Worm (Caenorhabditis elegans): ENCODE data around the gene tbx-33.

Gene tbx-33

DNA sequence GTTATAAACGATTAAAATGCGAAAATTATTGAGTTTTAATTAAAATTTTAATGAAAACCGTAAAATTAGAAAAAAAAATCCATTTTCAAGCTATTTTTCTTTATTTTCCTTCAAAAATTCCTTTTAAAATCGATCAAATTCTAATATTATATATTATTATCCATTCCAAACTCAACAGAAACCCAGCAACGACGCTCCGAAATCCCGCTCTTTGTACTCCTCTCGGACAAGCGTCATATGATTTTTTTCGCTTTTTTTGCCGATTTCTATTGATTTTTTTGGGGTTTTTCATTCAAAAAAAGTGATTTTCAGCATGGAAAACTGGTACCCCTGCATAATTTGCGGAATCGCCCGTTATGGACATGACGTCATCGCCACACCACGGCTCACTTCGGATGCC lies 20.2 kb downstream of the tbx-33 start, which contains the start of gene ceh-91:
Gene ceh-91 (plus strand): TSS at position 301 of the 400 bp plus-strand sequence.
- TF ChIP-seq madf-3 (GFP tag; IDR thresholded peaks at IDR 0.05) (no peak), nfya-1 (tag; optimal IDR thresholded peaks at IDR 0.05; ENCODE audit: borderline replicate concordance, insufficient read depth) (no peak), xnd-1 (tag; optimal IDR thresholded peaks at IDR 0.05) (no peak), T26A5.8 (tag; optimal IDR thresholded peaks at IDR 0.05) (no peak), ceh-91 (GFP tag; IDR thresholded peaks at IDR 0.05) (no peak), zim-3 (tag; optimal IDR thresholded peaks at IDR 0.05) (no peak), bed-1 (GFP tag; IDR thresholded peaks at IDR 0.05) (no peak), ztf-26 (tag; optimal IDR thresholded peaks at IDR 0.05) (no peak), B0261.1 (tag; optimal IDR thresholded peaks at IDR 0.05) (no peak), egl-18 (GFP tag; IDR thresholded peaks at IDR 0.05) (no peak), tlf-1 (GFP tag; optimal IDR thresholded peaks at IDR 0.05) (no peak), sea-2 (GFP tag; IDR thresholded peaks at IDR 0.05) (no peak), mxl-1 (tag; optimal IDR thresholded peaks at IDR 0.05) (no peak), nfya-2 (GFP tag; IDR thresholded peaks at IDR 0.05) (no peak), nhr-90 (tag; optimal IDR thresholded peaks at IDR 0.05) (no peak)

DNA sequence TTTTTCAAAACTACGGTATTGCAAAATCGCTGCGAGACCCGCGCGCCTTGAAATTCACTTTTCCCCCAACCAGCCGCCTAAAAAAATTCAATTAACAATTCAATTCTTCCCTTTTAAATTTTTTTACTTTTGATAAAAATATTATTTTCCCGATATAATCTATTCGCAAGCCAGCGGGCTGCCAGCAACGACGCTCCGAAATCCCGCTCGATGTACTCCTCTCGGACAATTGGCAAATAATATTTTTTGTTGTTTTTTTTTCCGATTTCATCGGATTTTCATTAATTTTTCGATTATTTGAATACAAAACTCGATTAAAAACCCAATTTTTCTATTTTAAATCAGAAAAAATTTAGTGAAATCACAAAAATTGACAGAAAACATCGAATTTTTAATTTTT lies 20.8 kb downstream of the tbx-33 start:
- TF ChIP-seq bed-2 (GFP tag; IDR thresholded peaks at IDR 0.05) (no peak), attf-3 (GFP tag; conservative IDR thresholded peaks at IDR 0.05) (peak; percentile 66), F33H1.4 (GFP tag; IDR thresholded peaks at IDR 0.05) (peak; percentile 17; the same call in 1 of the 2 replicates), lsl-1 (GFP tag; optimal IDR thresholded peaks at IDR 0.05) (peak; percentile 14), ets-4 (GFP tag; optimal IDR thresholded peaks at IDR 0.05) (no peak)

DNA sequence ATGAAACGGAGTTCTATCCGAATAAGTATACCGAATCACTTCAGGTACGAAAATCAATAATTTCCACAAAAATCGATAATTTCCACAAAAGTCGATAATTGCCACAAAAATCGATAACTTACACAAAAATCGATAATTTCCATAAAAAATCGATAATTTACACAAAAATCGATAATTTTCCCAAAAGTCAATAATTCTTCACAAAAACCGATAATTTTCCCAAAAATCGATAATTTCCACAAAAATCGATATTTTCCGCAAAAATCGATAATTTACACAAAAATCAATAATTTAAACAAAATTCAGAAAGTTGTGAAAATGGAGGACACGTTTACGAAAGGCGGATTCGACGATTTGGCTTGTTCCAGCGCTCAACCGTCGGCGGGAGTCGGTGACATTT lies 21.8 kb downstream of the tbx-33 start:
- TF ChIP-seq ceh-27 (GFP tag; optimal IDR thresholded peaks at IDR 0.05) (no peak), F37B4.10 (GFP tag; IDR thresholded peaks at IDR 0.05) (no peak), ekl-4 (GFP tag; IDR thresholded peaks at IDR 0.05) (no peak), hlh-26 (GFP tag; conservative IDR thresholded peaks at IDR 0.05) (no peak), aptf-3 (GFP tag; IDR thresholded peaks at IDR 0.05) (no peak), cebp-2 (GFP tag; IDR thresholded peaks at IDR 0.05) (no peak), lin-40 (tag; optimal IDR thresholded peaks at IDR 0.05) (no peak), unc-130 (GFP tag; optimal IDR thresholded peaks at IDR 0.05) (no peak), Y56A3A.18 (GFP tag; IDR thresholded peaks at IDR 0.05) (no peak), ztf-3 (GFP tag; optimal IDR thresholded peaks at IDR 0.05) (no peak), rpc-1 (optimal IDR thresholded peaks at IDR 0.05) (no peak), rpc-1 (tag; optimal IDR thresholded peaks at IDR 0.05) (no peak), F57A8.1 (GFP tag; optimal IDR thresholded peaks at IDR 0.05) (no peak), atf-7 (tag; optimal IDR thresholded peaks at IDR 0.05) (no peak)

DNA sequence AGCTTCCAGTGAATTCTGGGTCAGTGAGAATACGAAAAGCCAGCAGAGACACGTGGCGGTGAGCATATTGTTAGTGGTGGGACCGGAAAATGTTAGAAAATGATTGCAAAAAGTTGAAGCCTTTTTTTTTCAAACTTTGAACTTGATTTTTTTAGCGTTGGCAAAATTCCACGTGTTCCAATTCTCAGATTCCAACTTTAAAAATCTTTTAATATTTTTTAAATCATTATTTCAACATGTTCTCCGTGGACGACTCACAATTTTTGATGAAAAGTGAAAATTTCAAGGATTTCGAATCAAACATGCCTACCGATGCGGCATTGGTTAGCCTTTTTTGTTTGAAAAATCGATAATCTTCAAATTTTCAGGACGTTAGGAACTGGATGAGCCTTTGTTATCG lies 24.3 kb downstream of the tbx-33 start, which contains the start of the genes Y66A7A.9 and Y66A7A.4:
Gene Y66A7A.9 (minus strand): TSS at position 101 of the 400 bp plus-strand sequence.
Gene Y66A7A.4 (plus strand): TSS at position 237 of the 400 bp plus-strand sequence.
- TF ChIP-seq aptf-3 (GFP tag; IDR thresholded peaks at IDR 0.05) (no peak), nhr-27 (tag; optimal IDR thresholded peaks at IDR 0.05) (no peak), B0336.3 (GFP tag; IDR thresholded peaks at IDR 0.05) (no peak), dpl-1 (GFP tag; optimal IDR thresholded peaks at IDR 0.05) (no peak), ets-4 (GFP tag; optimal IDR thresholded peaks at IDR 0.05) (no peak), tlf-1 (GFP tag; optimal IDR thresholded peaks at IDR 0.05) (no peak), repo-1 (tag; optimal IDR thresholded peaks at IDR 0.05) (no peak), athp-1 (tag; optimal IDR thresholded peaks at IDR 0.05) (no peak), ceh-79 (tag; optimal IDR thresholded peaks at IDR 0.05) (no peak), pbrm-1 (GFP tag; IDR thresholded peaks at IDR 0.05) (no peak), K11D2.4 (GFP tag; IDR thresholded peaks at IDR 0.05) (no peak), somi-1 (GFP tag; optimal IDR thresholded peaks at IDR 0.05) (no peak), nhr-80 (tag; optimal IDR thresholded peaks at IDR 0.05) (no peak), dpff-1 (tag; optimal IDR thresholded peaks at IDR 0.05) (no peak), lin-54 (GFP tag; optimal IDR thresholded peaks at IDR 0.05) (no peak)
